Worm (Caenorhabditis elegans) whole organism, L4 larva: Measurements from ENCODE around the gene acl-9.

ENCODE experiments used
- D1046.2 ChIP-seq: fragments of 200-800 bp; sonication (Bioruptor generic); IDR thresholded peaks from 2 replicates; pipeline ENCODE4 v1.3.6; 2022; ENCODE audit warnings: missing genetic modification characterization, missing compliant biosample characterization
- F26F4.8 ChIP-seq: fragments of 200-800 bp; sonication (Bioruptor generic); conservative IDR thresholded peaks from 2 replicates; pipeline ENCODE4 v1.3.6; 2022; ENCODE audit warnings: missing genetic modification characterization, missing compliant biosample characterization
- F44E2.7 ChIP-seq: fragments of 200-800 bp; sonication (Bioruptor generic); IDR thresholded peaks from 2 replicates; pipeline ENCODE4 v2.1.2; 2022; ENCODE audit warnings: missing genetic modification characterization, missing compliant biosample characterization
- F49E8.2 ChIP-seq: sonication (generic microtip); optimal IDR thresholded peaks from 2 replicates; lab custom pipeline; 2016; ENCODE audit warnings: missing compliant biosample characterization, mild to moderate bottlenecking, missing genetic modification characterization, borderline replicate concordance
- T20F7.1 ChIP-seq: fragments of 200-800 bp; sonication (Bioruptor generic); optimal IDR thresholded peaks from 2 replicates; lab custom pipeline; 2018; ENCODE audit warnings: mild to moderate bottlenecking, missing genetic modification characterization, missing compliant biosample characterization
- T26A8.4 ChIP-seq: fragments of 200-800 bp; sonication (Bioruptor generic); IDR thresholded peaks from 2 replicates; pipeline ENCODE4 v1.3.6; 2022; ENCODE audit warnings: missing genetic modification characterization, missing compliant biosample characterization
- Y105C5A.15 ChIP-seq: fragments of 200-800 bp; sonication (Bioruptor generic); IDR thresholded peaks from 2 replicates; pipeline ENCODE4 v1.3.6; 2022; ENCODE audit warnings: missing genetic modification characterization, missing compliant biosample characterization
- Y75B8A.6 ChIP-seq: fragments of 200-800 bp; sonication (Bioruptor generic); IDR thresholded peaks from 2 replicates; pipeline ENCODE4 v1.3.6; 2022; ENCODE audit warnings: missing genetic modification reagents, missing genetic modification characterization, missing compliant biosample characterization
- aha-1 ChIP-seq: fragments of 150-350 bp; peaks from one replicate; lab custom pipeline; 2014; ENCODE audit warnings: missing biosample characterization, missing genetic modification characterization
- ama-1 ChIP-seq: fragments of 150-350 bp; optimal IDR thresholded peaks from 2 replicates; lab custom pipeline; 2014; ENCODE audit warnings: inconsistent platforms, mixed read lengths
- attf-4 ChIP-seq: sonication (generic microtip); optimal IDR thresholded peaks from 3 replicates; lab custom pipeline; 2017; ENCODE audit warnings: missing biosample characterization, missing genetic modification characterization
- ceh-20 ChIP-seq: fragments of 200-800 bp; sonication (Bioruptor generic); IDR thresholded peaks from 2 replicates; pipeline ENCODE4 v1.3.6; 2022; ENCODE audit warnings: missing genetic modification reagents, missing genetic modification characterization, missing compliant biosample characterization
- ceh-32 ChIP-seq: sonication (generic microtip); optimal IDR thresholded peaks from 2 replicates; lab custom pipeline; 2016; ENCODE audit warnings: mild to moderate bottlenecking, missing genetic modification characterization, missing compliant biosample characterization; ENCODE audit not compliant: poor library complexity
- cey-2 ChIP-seq: sonication (generic microtip); optimal IDR thresholded peaks from 3 replicates; lab custom pipeline; 2017; ENCODE audit warnings: missing genetic modification characterization, mild to moderate bottlenecking, missing compliant biosample characterization, antibody characterized with exemption, borderline replicate concordance; ENCODE audit not compliant: insufficient read depth
- ctbp-1 ChIP-seq: fragments of 200-800 bp; sonication (Bioruptor generic); IDR thresholded peaks from 2 replicates; pipeline ENCODE4 v1.3.6; 2022; ENCODE audit warnings: missing genetic modification reagents, missing genetic modification characterization, missing compliant biosample characterization
- daf-16 ChIP-seq, 3 experiments: sonication (generic microtip); optimal IDR thresholded peaks; 2 replicates each; lab custom pipeline; 2016 to 2017; ENCODE audit warnings: missing genetic modification characterization in 3 of 3, missing genetic modification reagents in 3 of 3, mild to moderate bottlenecking in 2 of 3, missing compliant biosample characterization in 2 of 3, missing biosample characterization in 1 of 3, moderate library complexity in 1 of 3
- daf-8 ChIP-seq: fragments of 200-800 bp; sonication (Bioruptor generic); IDR thresholded peaks from 2 replicates; pipeline ENCODE4 v1.3.6; 2022; ENCODE audit warnings: missing genetic modification characterization, missing compliant biosample characterization
- dmd-6 ChIP-seq: fragments of 200-800 bp; sonication (Bioruptor generic); IDR thresholded peaks from 2 replicates; pipeline ENCODE4 v1.3.6; 2022; ENCODE audit warnings: missing genetic modification reagents, missing genetic modification characterization, missing compliant biosample characterization
- dmd-8 ChIP-seq: fragments of 200-800 bp; sonication (Bioruptor generic); IDR thresholded peaks from 2 replicates; pipeline ENCODE4 v1.3.6; 2022; ENCODE audit warnings: missing genetic modification characterization, missing compliant biosample characterization
- egl-27 ChIP-seq: sonication (generic microtip); optimal IDR thresholded peaks from 3 replicates; lab custom pipeline; 2017; ENCODE audit warnings: missing biosample characterization, missing genetic modification reagents, missing genetic modification characterization
- fkh-10 ChIP-seq: fragments of 150-350 bp; optimal IDR thresholded peaks from 2 replicates; lab custom pipeline; 2014; ENCODE audit warnings: missing biosample characterization, missing genetic modification reagents, missing genetic modification characterization
- gei-8 ChIP-seq: fragments of 200-800 bp; sonication (Bioruptor generic); optimal IDR thresholded peaks from 2 replicates; lab custom pipeline; 2018; ENCODE audit warnings: mild to moderate bottlenecking, missing genetic modification characterization, missing compliant biosample characterization
- hlh-30 ChIP-seq: sonication (generic microtip); optimal IDR thresholded peaks from 2 replicates; lab custom pipeline; 2017; ENCODE audit warnings: antibody characterized with exemption, mild to moderate bottlenecking, missing genetic modification characterization, missing compliant biosample characterization; ENCODE audit not compliant: insufficient read depth
- lin-1 ChIP-seq: fragments of 200-800 bp; sonication (Bioruptor generic); IDR thresholded peaks from 2 replicates; pipeline ENCODE4 v1.3.6; 2022; ENCODE audit warnings: missing genetic modification reagents, missing genetic modification characterization, missing compliant biosample characterization
- lin-38 ChIP-seq: fragments of 200-800 bp; sonication (Bioruptor generic); IDR thresholded peaks from 2 replicates; pipeline ENCODE4 v1.3.6; 2022; ENCODE audit warnings: missing genetic modification reagents, missing genetic modification characterization, missing compliant biosample characterization
- lin-39 ChIP-seq: fragments of 150-350 bp; optimal IDR thresholded peaks from 2 replicates; lab custom pipeline; 2014; ENCODE audit warnings: missing biosample characterization, missing genetic modification reagents, missing genetic modification characterization
- lir-3 ChIP-seq: sonication (generic microtip); optimal IDR thresholded peaks from 2 replicates; lab custom pipeline; 2016; ENCODE audit warnings: mild to moderate bottlenecking, missing genetic modification characterization, missing compliant biosample characterization
- madf-9 ChIP-seq: fragments of 200-800 bp; sonication (Bioruptor generic); conservative IDR thresholded peaks from 2 replicates; pipeline ENCODE4 v1.3.6; 2022; ENCODE audit warnings: missing genetic modification reagents, missing genetic modification characterization, missing compliant biosample characterization
- mep-1 ChIP-seq: fragments of 150-350 bp; sonication (generic microtip); optimal IDR thresholded peaks from 3 replicates; lab custom pipeline; 2014; ENCODE audit warnings: missing biosample characterization, missing genetic modification characterization
- mes-2 ChIP-seq: sonication (generic microtip); optimal IDR thresholded peaks from 2 replicates; lab custom pipeline; 2016; ENCODE audit warnings: missing genotype, mild to moderate bottlenecking, missing genetic modification characterization, missing compliant biosample characterization; ENCODE audit not compliant: poor library complexity, severe bottlenecking
- nhr-10 ChIP-seq: fragments of 150-350 bp; optimal IDR thresholded peaks from 2 replicates; lab custom pipeline; 2014; ENCODE audit warnings: missing biosample characterization, missing genetic modification characterization
- nhr-237 ChIP-seq: sonication (generic microtip); optimal IDR thresholded peaks from 2 replicates; lab custom pipeline; 2017; ENCODE audit warnings: missing biosample characterization, missing genetic modification characterization
- nhr-25 ChIP-seq: sonication (generic microtip); optimal IDR thresholded peaks from 2 replicates; lab custom pipeline; 2017; ENCODE audit warnings: missing genetic modification characterization, mild to moderate bottlenecking, missing compliant biosample characterization, antibody characterized with exemption, moderate library complexity, borderline replicate concordance; ENCODE audit not compliant: insufficient read depth
- nhr-41 ChIP-seq: fragments of 200-800 bp; sonication (Bioruptor generic); IDR thresholded peaks from 2 replicates; pipeline ENCODE4 v1.3.6; 2022; ENCODE audit warnings: missing genetic modification reagents, missing genetic modification characterization, missing compliant biosample characterization
- nhr-48 ChIP-seq: sonication (generic microtip); optimal IDR thresholded peaks from 2 replicates; lab custom pipeline; 2016; ENCODE audit warnings: mild to moderate bottlenecking, missing genetic modification characterization, missing compliant biosample characterization
- nhr-6 ChIP-seq: fragments of 150-350 bp; optimal IDR thresholded peaks from 2 replicates; lab custom pipeline; 2014; ENCODE audit warnings: missing biosample characterization, missing genetic modification characterization
- nhr-77 ChIP-seq: fragments of 150-350 bp; optimal IDR thresholded peaks from 2 replicates; lab custom pipeline; 2014; ENCODE audit warnings: missing biosample characterization, missing genetic modification characterization
- pha-4 ChIP-seq, 2 experiments: fragments of 150-350 bp in 1 of 2; fragments of 200-800 bp in 1 of 2; sonication (Bioruptor generic) in 1 of 2; IDR thresholded peaks in 1 of 2; optimal IDR thresholded peaks in 1 of 2; 2 replicates each; pipeline versions ENCODE4 v1.3.6 to Lab custom; 2014 to 2022; ENCODE audit warnings: missing genetic modification characterization in 2 of 2, missing genetic modification reagents in 2 of 2, missing biosample characterization in 1 of 2, missing compliant biosample characterization in 1 of 2
- pqm-1 ChIP-seq: sonication (generic microtip); optimal IDR thresholded peaks from 2 replicates; lab custom pipeline; 2017; ENCODE audit warnings: missing biosample characterization, missing genetic modification characterization
- snpc-1.2 ChIP-seq: fragments of 200-800 bp; sonication (Bioruptor generic); IDR thresholded peaks from 2 replicates; pipeline ENCODE4 v1.3.6; 2022; ENCODE audit warnings: missing genetic modification reagents, missing genetic modification characterization, missing compliant biosample characterization
- spr-1 ChIP-seq: sonication (generic microtip); optimal IDR thresholded peaks from 2 replicates; lab custom pipeline; 2016; ENCODE audit warnings: mild to moderate bottlenecking, missing genetic modification characterization, missing compliant biosample characterization
- spr-3 ChIP-seq: fragments of 200-800 bp; sonication (Bioruptor generic); optimal IDR thresholded peaks from 2 replicates; lab custom pipeline; 2018; ENCODE audit warnings: mild to moderate bottlenecking, missing genetic modification characterization, missing compliant biosample characterization
- tra-1 ChIP-seq: fragments of 200-800 bp; sonication (Bioruptor generic); IDR thresholded peaks from 2 replicates; pipeline ENCODE4 v1.3.6; 2022; ENCODE audit warnings: missing genetic modification reagents, missing genetic modification characterization, missing compliant biosample characterization
- unc-39 ChIP-seq: sonication (generic microtip); optimal IDR thresholded peaks from 2 replicates; lab custom pipeline; 2017; ENCODE audit warnings: missing biosample characterization, missing genetic modification characterization
- vab-7 ChIP-seq: fragments of 200-800 bp; sonication (Bioruptor generic); IDR thresholded peaks from 2 replicates; pipeline ENCODE4 v1.3.6; 2022; ENCODE audit warnings: missing genetic modification reagents, missing genetic modification characterization, missing compliant biosample characterization
- zag-1 ChIP-seq: fragments of 150-350 bp; optimal IDR thresholded peaks from 2 replicates; lab custom pipeline; 2014; ENCODE audit warnings: missing biosample characterization, missing genetic modification characterization
- zfp-2 ChIP-seq: sonication (generic microtip); optimal IDR thresholded peaks from 2 replicates; lab custom pipeline; 2016; ENCODE audit warnings: mild to moderate bottlenecking, missing genetic modification characterization, missing compliant biosample characterization
- zip-11 ChIP-seq: fragments of 200-800 bp; sonication (Bioruptor generic); IDR thresholded peaks from 2 replicates; pipeline ENCODE4 v1.3.6; 2022; ENCODE audit warnings: missing genetic modification characterization, missing compliant biosample characterization
- ztf-11 ChIP-seq: fragments of 150-350 bp; optimal IDR thresholded peaks from 2 replicates; lab custom pipeline; 2014; ENCODE audit warnings: missing biosample characterization, missing genetic modification characterization

acl-9 gene

DNA sequence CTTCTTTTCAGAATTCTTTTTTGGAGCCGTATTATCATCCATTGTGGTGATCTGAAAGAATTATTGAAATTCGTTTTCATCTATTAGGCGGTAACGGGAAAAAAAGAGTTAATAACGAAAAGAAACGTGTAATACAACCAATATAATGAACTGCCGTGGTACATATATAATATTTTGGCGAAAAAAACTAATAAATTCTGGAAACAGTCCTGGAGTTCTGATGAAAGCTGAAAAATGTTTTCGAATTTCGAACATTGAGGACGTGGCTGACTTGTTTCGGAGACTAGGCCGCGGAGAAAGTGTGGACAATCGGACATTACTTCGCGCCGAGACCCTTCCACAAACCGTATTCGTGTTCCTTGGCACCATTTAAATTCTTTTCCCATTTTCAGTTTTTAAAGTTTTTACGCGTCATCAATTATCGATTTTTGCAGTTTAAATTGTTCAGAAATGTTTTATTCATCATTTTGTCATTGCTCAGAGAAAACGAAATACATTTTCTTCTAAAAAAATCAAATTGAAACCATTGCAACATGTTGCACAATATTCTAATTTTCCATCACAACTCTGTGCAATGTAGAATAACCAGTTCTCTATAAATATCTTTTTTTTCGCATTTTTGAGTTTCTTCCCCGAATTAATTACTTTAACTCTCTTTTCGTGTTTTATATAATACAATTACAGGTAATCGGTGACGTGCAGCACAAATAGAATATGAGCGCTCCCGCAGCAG is 19.4 kb upstream of the acl-9 start, which contains the start of the genes gad-1 and erfa-1 (continued):
- TF ChIP-seq F49E8.2 (tag; lab: Kevin White, UChicago) (no peak), hlh-30 (tag; lab: Kevin White, UChicago) (peak; percentile 48), nhr-237 (no peak), nhr-48 (tag; lab: Kevin White, UChicago) (no peak), dmd-6 (GFP tag; lab: Robert Waterston, UW) (no peak), Y105C5A.15 (GFP tag; lab: Robert Waterston, UW) (no peak), zag-1 (tag; lab: Kevin White, UChicago) (no peak), daf-16 (GFP tag; optimal IDR thresholded peaks at IDR 0.05; lab: Kevin White, UChicago) (no peak), daf-16 (tag; optimal IDR thresholded peaks at IDR 0.05; lab: Kevin White, UChicago) (peak; percentile 51), ceh-32 (tag; lab: Kevin White, UChicago) (no peak), spr-1 (no peak), pha-4 (GFP tag; IDR thresholded peaks at IDR 0.05; lab: Robert Waterston, UW) (no peak), pha-4 (tag; optimal IDR thresholded peaks at IDR 0.05; lab: Kevin White, UChicago) (no peak), pqm-1 (tag; lab: Kevin White, UChicago) (no peak), mes-2 (peak; percentile 95), ctbp-1 (no peak), F26F4.8 (GFP tag; lab: Robert Waterston, UW) (no peak), tra-1 (GFP tag; lab: Robert Waterston, UW) (no peak), D1046.2 (GFP tag; lab: Robert Waterston, UW) (no peak), aha-1 (peak; percentile 70), nhr-6 (peak; percentile 12), nhr-25 (no peak), snpc-1.2 (GFP tag; lab: Robert Waterston, UW) (no peak), mep-1 (tag; lab: Kevin White, UChicago) (peak; percentile 62), Y75B8A.6 (no peak), spr-3 (GFP tag; lab: Kevin White, UChicago) (no peak), ztf-11 (tag; lab: Kevin White, UChicago) (no peak), egl-27 (tag; lab: Kevin White, UChicago) (no peak), cey-2 (no peak), vab-7 (GFP tag; lab: Robert Waterston, UW) (no peak), ama-1 (no peak), gei-8 (no peak), zip-11 (GFP tag; lab: Robert Waterston, UW) (no peak), fkh-10 (no peak), unc-39 (tag; lab: Kevin White, UChicago) (no peak), lin-1 (GFP tag; lab: Robert Waterston, UW) (no peak), dmd-8 (no peak), madf-9 (GFP tag; lab: Robert Waterston, UW) (no peak), ceh-20 (GFP tag; lab: Robert Waterston, UW) (no peak), nhr-41 (GFP tag; lab: Robert Waterston, UW) (no peak), lin-38 (GFP tag; lab: Robert Waterston, UW) (peak; percentile 86), attf-4 (tag; lab: Kevin White, UChicago) (no peak), lir-3 (tag; lab: Kevin White, UChicago) (no peak), F44E2.7 (no peak), daf-8 (no peak), T26A8.4 (GFP tag; lab: Robert Waterston, UW) (no peak; the same call in 1 of the 2 replicates), lin-39 (tag; lab: Kevin White, UChicago) (no peak), zfp-2 (no peak), T20F7.1 (GFP tag; lab: Kevin White, UChicago) (peak; percentile 39), nhr-10 (tag; lab: Kevin White, UChicago) (no peak), nhr-77 (tag; lab: Kevin White, UChicago) (peak; percentile 68)
